Worm (Caenorhabditis elegans) whole organism, young adult: ENCODE measurements around the gene fbxa-206.

Experiments
- T07F8.4 ChIP-seq: sonication (generic microtip); optimal IDR thresholded peaks from 2 replicates; lab custom pipeline; 2016; ENCODE audit warnings: mild to moderate bottlenecking, missing genetic modification characterization, moderate library complexity, missing compliant biosample characterization
- ama-1 ChIP-seq, 3 experiments: fragments of 150-350 bp in 1 of 3; sonication (generic microtip) in 2 of 3; optimal IDR thresholded peaks; 2 replicates each; lab custom pipeline; 2014 to 2018; ENCODE audit warnings: missing biosample characterization in 2 of 3, missing genetic modification characterization in 2 of 3, missing genetic modification reagents in 2 of 3
- dpff-1 ChIP-seq: sonication (generic microtip); optimal IDR thresholded peaks from 2 replicates; lab custom pipeline; 2017; ENCODE audit warnings: mild to moderate bottlenecking, missing genetic modification characterization, missing compliant biosample characterization
- fkh-3 ChIP-seq: sonication (generic microtip); optimal IDR thresholded peaks from 2 replicates; lab custom pipeline; 2016; ENCODE audit warnings: mild to moderate bottlenecking, missing genetic modification characterization, missing compliant biosample characterization
- nfya-1 ChIP-seq: sonication (generic microtip); optimal IDR thresholded peaks from 2 replicates; lab custom pipeline; 2017; ENCODE audit warnings: antibody characterized with exemption, missing compliant biosample characterization, missing genetic modification characterization, borderline replicate concordance; ENCODE audit not compliant: insufficient read depth
- sea-2 ChIP-seq: fragments of 200-800 bp; sonication (Bioruptor generic); IDR thresholded peaks from 2 replicates; pipeline ENCODE4 v1.3.6; 2022; ENCODE audit warnings: missing genetic modification characterization, missing compliant biosample characterization
- snpc-4 ChIP-seq, 5 experiments: fragments of 150-350 bp in 1 of 5; sonication (generic microtip) in 4 of 5; optimal IDR thresholded peaks; 2 replicates each; lab custom pipeline; 2014 to 2018; ENCODE audit warnings: missing genetic modification characterization in 5 of 5, missing biosample characterization in 3 of 5, antibody characterized with exemption in 2 of 5, mild to moderate bottlenecking in 2 of 5, missing compliant biosample characterization in 2 of 5, missing genotype in 2 of 5, moderate library complexity in 2 of 5, missing genetic modification reagents in 1 of 5
- unc-62 ChIP-seq: fragments of 150-350 bp; optimal IDR thresholded peaks from 2 replicates; lab custom pipeline; 2014; ENCODE audit warnings: missing biosample characterization, missing genetic modification reagents, missing genetic modification characterization
- xnd-1 ChIP-seq: sonication (generic microtip); optimal IDR thresholded peaks from 2 replicates; lab custom pipeline; 2016; ENCODE audit warnings: missing genotype, missing genetic modification reagents, missing genetic modification characterization, missing compliant biosample characterization

DNA sequence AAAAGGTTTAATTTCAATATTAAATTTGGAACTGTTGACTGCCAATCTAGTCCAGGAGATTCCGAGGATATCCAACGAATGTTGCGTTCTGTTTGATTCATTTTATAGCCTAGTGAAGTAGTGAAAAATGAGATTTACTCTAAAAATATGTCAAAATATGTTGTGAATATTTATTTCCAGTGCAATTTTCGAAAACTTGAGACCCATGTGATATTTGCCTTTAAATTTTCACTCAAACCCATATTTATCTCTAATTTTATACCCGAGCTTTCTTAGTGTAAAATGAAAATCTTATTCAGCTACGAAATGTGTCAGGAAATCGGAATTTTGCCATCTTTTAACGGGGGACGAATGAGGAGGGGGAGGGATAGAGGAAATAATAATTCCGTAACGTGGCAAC is 8.4 kb downstream of the fbxa-206 start, which contains the start of gene F09C6.16:
- no peak for TF ChIP-seq snpc-4 (GFP tag; optimal IDR thresholded peaks at IDR 0.05; lab: Kevin White, UChicago)
- TF ChIP-seq snpc-4 (tag; optimal IDR thresholded peaks at IDR 0.05; lab: Kevin White, UChicago) = no peak
- TF ChIP-seq ama-1 (optimal IDR thresholded peaks at IDR 0.05; lab: Kevin White, UChicago) = no peak
- TF ChIP-seq ama-1 (GFP tag; optimal IDR thresholded peaks at IDR 0.05; lab: Kevin White, UChicago) = no peak
- TF ChIP-seq xnd-1 = no peak
- no peak for TF ChIP-seq nfya-1 (tag; lab: Kevin White, UChicago)
- no peak for TF ChIP-seq dpff-1
- no peak for TF ChIP-seq T07F8.4 (tag; lab: Kevin White, UChicago)
- TF ChIP-seq unc-62 = no peak
- no peak for TF ChIP-seq sea-2 (GFP tag; lab: Robert Waterston, UW)
- TF ChIP-seq fkh-3 (tag; lab: Kevin White, UChicago) = no peak
